Fruit fly (Drosophila melanogaster) whole organism, prepupa: ENCODE measurements around the gene Or83a.

Experiments
- Blimp-1 ChIP-seq: fragments of 200-800 bp; sonication (Bioruptor generic); optimal IDR thresholded peaks from 3 replicates; lab custom pipeline; 2017; ENCODE audit warnings: missing biosample characterization, missing genetic modification characterization, mild to moderate bottlenecking, moderate library complexity, missing genetic modification reagents
- CG10631 ChIP-seq: fragments of 200-800 bp; sonication (Bioruptor generic); optimal IDR thresholded peaks from 2 replicates; lab custom pipeline; 2016; ENCODE audit warnings: missing biosample characterization, missing genetic modification characterization
- CG10669 ChIP-seq: fragments of 200-800 bp; sonication (Bioruptor generic); optimal IDR thresholded peaks from 3 replicates; lab custom pipeline; 2018; ENCODE audit warnings: missing biosample characterization, mild to moderate bottlenecking, missing genetic modification characterization, moderate library complexity
- CG11294 ChIP-seq: fragments of 200-800 bp; sonication (Bioruptor generic); IDR thresholded peaks from 2 replicates; pipeline ENCODE4 v1.3.6; 2022; ENCODE audit warnings: missing biosample characterization, missing genetic modification characterization
- CG11762 ChIP-seq: fragments of 200-800 bp; sonication (Bioruptor generic); optimal IDR thresholded peaks from 3 replicates; lab custom pipeline; 2016; ENCODE audit warnings: missing biosample characterization, missing genetic modification characterization; ENCODE audit not compliant: insufficient read depth
- CG11902 ChIP-seq: fragments of 200-800 bp; sonication (Bioruptor generic); optimal IDR thresholded peaks from 3 replicates; lab custom pipeline; 2016; ENCODE audit warnings: missing biosample characterization, missing genetic modification characterization
- CG15336 ChIP-seq: fragments of 200-800 bp; sonication (Bioruptor generic); IDR thresholded peaks from 2 replicates; pipeline ENCODE4 v1.3.6; 2022; ENCODE audit warnings: missing biosample characterization, missing genetic modification characterization
- CG1621 ChIP-seq: fragments of 200-800 bp; sonication (Bioruptor generic); optimal IDR thresholded peaks from 3 replicates; lab custom pipeline; 2018; ENCODE audit warnings: missing biosample characterization, mild to moderate bottlenecking, missing genetic modification characterization
- CG16779 ChIP-seq: fragments of 200-800 bp; sonication (Bioruptor generic); optimal IDR thresholded peaks from 3 replicates; lab custom pipeline; 2017; ENCODE audit warnings: missing biosample characterization, mild to moderate bottlenecking, missing genetic modification characterization
- CG3032 ChIP-seq: fragments of 200-800 bp; optimal IDR thresholded peaks from 2 replicates; lab custom pipeline; 2019; ENCODE audit warnings: missing biosample characterization, mild to moderate bottlenecking, missing genetic modification characterization, moderate library complexity
- CG32006 ChIP-seq: fragments of 200-800 bp; sonication (Bioruptor generic); optimal IDR thresholded peaks from 3 replicates; lab custom pipeline; 2017; ENCODE audit warnings: missing biosample characterization, mild to moderate bottlenecking, missing genetic modification characterization
- CG34406 ChIP-seq: fragments of 200-800 bp; sonication (Bioruptor generic); optimal IDR thresholded peaks from 3 replicates; lab custom pipeline; 2016; ENCODE audit warnings: missing biosample characterization, missing genetic modification characterization
- CG3919 ChIP-seq: fragments of 200-800 bp; sonication (Bioruptor generic); optimal IDR thresholded peaks from 3 replicates; lab custom pipeline; 2016; ENCODE audit warnings: missing biosample characterization, missing genetic modification characterization
- CG4318 ChIP-seq: fragments of 200-800 bp; sonication (Bioruptor generic); optimal IDR thresholded peaks from 3 replicates; lab custom pipeline; 2017; ENCODE audit warnings: missing biosample characterization, mild to moderate bottlenecking, missing genetic modification characterization
- CG6163 ChIP-seq: fragments of 200-800 bp; sonication (Bioruptor generic); IDR thresholded peaks from 3 replicates; pipeline ENCODE4 v1.3.6; 2022; ENCODE audit warnings: missing biosample characterization, missing genetic modification characterization
- CG6808 ChIP-seq: fragments of 200-800 bp; sonication (Bioruptor generic); optimal IDR thresholded peaks from 3 replicates; lab custom pipeline; 2017; ENCODE audit warnings: missing biosample characterization, missing genetic modification characterization, mild to moderate bottlenecking, moderate library complexity, missing genetic modification reagents
- CG6854 ChIP-seq: fragments of 200-800 bp; sonication (Bioruptor generic); optimal IDR thresholded peaks from 2 replicates; lab custom pipeline; 2017; ENCODE audit warnings: missing biosample characterization, mild to moderate bottlenecking, missing genetic modification characterization
- CG7368 ChIP-seq: fragments of 200-800 bp; sonication (Bioruptor generic); optimal IDR thresholded peaks from 3 replicates; lab custom pipeline; 2016; ENCODE audit warnings: missing biosample characterization, missing genetic modification characterization
- CG8119 ChIP-seq: fragments of 200-800 bp; sonication (Bioruptor generic); IDR thresholded peaks from 3 replicates; pipeline ENCODE4 v1.3.6; 2022; ENCODE audit warnings: missing biosample characterization, missing genetic modification characterization
- CG8319 ChIP-seq: fragments of 200-800 bp; sonication (Bioruptor generic); optimal IDR thresholded peaks from 3 replicates; lab custom pipeline; 2016; ENCODE audit warnings: missing biosample characterization, missing genetic modification characterization
- CG8632 ChIP-seq: fragments of 200-800 bp; sonication (Bioruptor generic); optimal IDR thresholded peaks from 3 replicates; lab custom pipeline; 2016; ENCODE audit warnings: missing biosample characterization, missing genetic modification characterization
- CG9139 ChIP-seq: fragments of 200-800 bp; sonication (Bioruptor generic); optimal IDR thresholded peaks from 3 replicates; lab custom pipeline; 2017; ENCODE audit warnings: missing biosample characterization, mild to moderate bottlenecking, missing genetic modification characterization
- Eip75B ChIP-seq: fragments of 200-800 bp; sonication (Bioruptor generic); optimal IDR thresholded peaks from 3 replicates; lab custom pipeline; 2016; ENCODE audit warnings: missing biosample characterization, missing genetic modification characterization
- Eip78C ChIP-seq: fragments of 200-800 bp; sonication (Bioruptor generic); peaks from one replicate; lab custom pipeline; 2016; ENCODE audit warnings: missing biosample characterization, missing genetic modification characterization
- Eip93F ChIP-seq: fragments of 200-800 bp; sonication (Bioruptor generic); optimal IDR thresholded peaks from 2 replicates; lab custom pipeline; 2016; ENCODE audit warnings: missing biosample characterization, mild to moderate bottlenecking, missing genetic modification characterization
- Ets21C ChIP-seq: fragments of 200-800 bp; sonication (Bioruptor generic); optimal IDR thresholded peaks from 3 replicates; lab custom pipeline; 2016; ENCODE audit warnings: missing biosample characterization, missing genetic modification characterization
- Ets96B ChIP-seq: fragments of 200-800 bp; optimal IDR thresholded peaks from 2 replicates; lab custom pipeline; 2019; ENCODE audit warnings: missing biosample characterization, mild to moderate bottlenecking, missing genetic modification characterization, moderate library complexity
- Gug ChIP-seq: fragments of 200-800 bp; sonication (Bioruptor generic); IDR thresholded peaks from 2 replicates; pipeline ENCODE4 v1.3.6; 2022; ENCODE audit warnings: missing biosample characterization, missing genetic modification characterization
- Hr38 ChIP-seq: sonication (Bioruptor generic); optimal IDR thresholded peaks from 2 replicates; lab custom pipeline; 2016; ENCODE audit warnings: missing biosample characterization, missing genetic modification characterization
- Hr39 ChIP-seq: fragments of 200-800 bp; sonication (Bioruptor generic); optimal IDR thresholded peaks from 2 replicates; lab custom pipeline; 2016; ENCODE audit warnings: missing biosample characterization, missing genetic modification characterization
- Lpt ChIP-seq: fragments of 200-800 bp; sonication (Bioruptor generic); optimal IDR thresholded peaks from 3 replicates; lab custom pipeline; 2016; ENCODE audit warnings: missing biosample characterization, missing genetic modification characterization
- Met ChIP-seq: fragments of 200-800 bp; sonication (Bioruptor generic); optimal IDR thresholded peaks from 3 replicates; lab custom pipeline; 2016; ENCODE audit warnings: missing biosample characterization, missing genetic modification characterization
- OdsH ChIP-seq: fragments of 200-800 bp; sonication (Bioruptor generic); optimal IDR thresholded peaks from 3 replicates; lab custom pipeline; 2016; ENCODE audit warnings: missing biosample characterization, missing genetic modification characterization
- Smox ChIP-seq: fragments of 200-800 bp; sonication (Bioruptor generic); optimal IDR thresholded peaks from 3 replicates; lab custom pipeline; 2016; ENCODE audit warnings: missing biosample characterization, missing genetic modification characterization
- Sox102F ChIP-seq: fragments of 200-800 bp; sonication (Bioruptor generic); optimal IDR thresholded peaks from 2 replicates; lab custom pipeline; 2016; ENCODE audit warnings: missing biosample characterization, mild to moderate bottlenecking, missing genetic modification characterization
- Sox15 ChIP-seq: fragments of 200-800 bp; sonication (Bioruptor generic); optimal IDR thresholded peaks from 3 replicates; lab custom pipeline; 2016; ENCODE audit warnings: missing biosample characterization, missing genetic modification characterization
- achi ChIP-seq: fragments of 200-800 bp; sonication (Bioruptor generic); optimal IDR thresholded peaks from 3 replicates; lab custom pipeline; 2016; ENCODE audit warnings: missing biosample characterization, missing genetic modification characterization
- acj6 ChIP-seq: fragments of 200-800 bp; sonication (Bioruptor generic); optimal IDR thresholded peaks from 3 replicates; lab custom pipeline; 2016; ENCODE audit warnings: missing biosample characterization, missing genetic modification characterization
- cyc ChIP-seq: fragments of 200-800 bp; sonication (Bioruptor generic); optimal IDR thresholded peaks from 3 replicates; lab custom pipeline; 2016; ENCODE audit warnings: missing biosample characterization, missing genetic modification characterization
- dsx ChIP-seq: fragments of 200-800 bp; optimal IDR thresholded peaks from 3 replicates; lab custom pipeline; 2019; ENCODE audit warnings: missing biosample characterization, mild to moderate bottlenecking, missing genetic modification characterization, moderate library complexity; ENCODE audit not compliant: poor library complexity, severe bottlenecking
- eg ChIP-seq: fragments of 200-800 bp; sonication (Bioruptor generic); IDR thresholded peaks from 3 replicates; pipeline ENCODE4 v1.3.6; 2022; ENCODE audit warnings: missing biosample characterization, missing genetic modification characterization
- esn ChIP-seq: fragments of 200-800 bp; sonication (Bioruptor generic); optimal IDR thresholded peaks from 2 replicates; lab custom pipeline; 2016; ENCODE audit warnings: missing biosample characterization, mild to moderate bottlenecking, missing genetic modification characterization, moderate library complexity
- fd59A ChIP-seq: fragments of 200-800 bp; sonication (Bioruptor generic); optimal IDR thresholded peaks from 2 replicates; lab custom pipeline; 2017; ENCODE audit warnings: missing biosample characterization, mild to moderate bottlenecking, missing genetic modification characterization, missing genetic modification reagents
- fkh ChIP-seq: fragments of 200-800 bp; sonication (Bioruptor generic); optimal IDR thresholded peaks from 3 replicates; lab custom pipeline; 2017; ENCODE audit warnings: missing biosample characterization, mild to moderate bottlenecking, missing genetic modification characterization, moderate library complexity
- net ChIP-seq: fragments of 200-800 bp; sonication (Bioruptor generic); optimal IDR thresholded peaks from 3 replicates; lab custom pipeline; 2016; ENCODE audit warnings: missing biosample characterization, missing genetic modification characterization
- pdm3 ChIP-seq: fragments of 200-800 bp; sonication (Bioruptor generic); optimal IDR thresholded peaks from 3 replicates; lab custom pipeline; 2016; ENCODE audit warnings: missing biosample characterization, missing genetic modification characterization
- salr ChIP-seq, 2 experiments: fragments of 200-800 bp; sonication (Bioruptor generic); optimal IDR thresholded peaks; 3 replicates each; lab custom pipeline; 2016 to 2018; ENCODE audit warnings: missing biosample characterization in 2 of 2, missing genetic modification characterization in 2 of 2, mild to moderate bottlenecking in 1 of 2
- spab ChIP-seq: fragments of 200-800 bp; sonication (Bioruptor generic); optimal IDR thresholded peaks from 2 replicates; lab custom pipeline; 2017; ENCODE audit warnings: missing biosample characterization, mild to moderate bottlenecking, missing genetic modification characterization, missing genetic modification reagents
- ss ChIP-seq, 2 experiments: fragments of 200-800 bp; sonication (Bioruptor generic); optimal IDR thresholded peaks; 2 replicates in 1 of 2; 3 replicates in 1 of 2; lab custom pipeline; 2017 to 2018; ENCODE audit warnings: mild to moderate bottlenecking in 2 of 2, missing biosample characterization in 2 of 2, missing genetic modification characterization in 2 of 2, moderate library complexity in 1 of 2
- svp ChIP-seq: fragments of 200-800 bp; sonication (Bioruptor generic); peaks from one replicate; lab custom pipeline; 2016; ENCODE audit warnings: missing biosample characterization, missing genetic modification characterization
- topi ChIP-seq: fragments of 200-800 bp; sonication (Bioruptor generic); optimal IDR thresholded peaks from 3 replicates; lab custom pipeline; 2016; ENCODE audit warnings: missing biosample characterization, missing genetic modification characterization
- vri ChIP-seq: fragments of 200-800 bp; sonication (Bioruptor generic); optimal IDR thresholded peaks from 3 replicates; lab custom pipeline; 2016; ENCODE audit warnings: missing biosample characterization, mild to moderate bottlenecking, missing genetic modification characterization

Or83a gene

DNA sequence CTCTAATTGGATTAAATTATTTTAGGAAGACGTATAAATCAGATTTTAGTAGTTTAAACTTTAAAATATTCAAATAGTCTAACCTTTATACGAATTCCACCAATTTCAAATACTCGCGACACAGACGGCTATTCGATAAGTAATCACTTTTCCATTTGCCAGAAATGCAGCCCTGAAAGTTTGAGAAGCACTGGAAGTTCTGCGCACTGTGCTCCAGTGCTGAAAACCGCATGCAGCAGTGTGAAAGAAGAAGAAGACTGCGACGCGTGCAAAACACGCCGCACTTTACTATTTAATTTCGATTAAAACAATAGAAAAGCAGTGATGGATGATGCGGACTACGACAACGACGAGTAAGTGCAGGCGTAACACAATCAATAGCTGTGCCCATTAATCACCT lies 27.4 kb downstream of the Or83a start, which contains the start of gene Polr2F:
Gene Polr2F (plus strand): TSS at position 233 of the 400 bp plus-strand sequence.
- TF ChIP-seq ss (GFP tag; optimal IDR thresholded peaks at IDR 0.05; lab: Kevin White, UChicago) (no peak), vri (GFP tag; lab: Kevin White, UChicago) (no peak), fkh (no peak), CG34406 (GFP tag; lab: Kevin White, UChicago) (no peak), Smox (GFP tag; lab: Kevin White, UChicago) (no peak), CG8319 (GFP tag; lab: Kevin White, UChicago) (peak; percentile 27), CG6808 (GFP tag; lab: Kevin White, UChicago) (no peak), Ets21C (GFP tag; lab: Kevin White, UChicago) (peak; percentile 66), Met (GFP tag; lab: Kevin White, UChicago) (no peak), CG10631 (no peak), CG11762 (GFP tag; lab: Kevin White, UChicago) (no peak), CG3032 (tag; lab: Kevin White, UChicago) (peak; percentile 59), CG4318 (GFP tag; lab: Kevin White, UChicago) (no peak), net (GFP tag; lab: Kevin White, UChicago) (no peak), Sox15 (GFP tag; lab: Kevin White, UChicago) (peak; percentile 55), CG8632 (GFP tag; lab: Kevin White, UChicago) (no peak), Hr38 (GFP tag; lab: Kevin White, UChicago) (peak; percentile 10), CG16779 (tag; lab: Kevin White, UChicago) (no peak), dsx (GFP tag; lab: Kevin White, UChicago) (no peak), Blimp-1 (GFP tag; lab: Kevin White, UChicago) (no peak), CG9139 (GFP tag; lab: Kevin White, UChicago) (no peak), Eip75B (no peak), CG7368 (GFP tag; lab: Kevin White, UChicago) (no peak), Eip78C (GFP tag; lab: Kevin White, UChicago) (peak; percentile 79), eg (GFP tag; lab: Robert Waterston, UW) (peak; percentile 45; the same call in 1 of the 3 replicates), Ets96B (tag; lab: Kevin White, UChicago) (peak; percentile 42), topi (GFP tag; lab: Kevin White, UChicago) (peak; percentile 68), CG32006 (GFP tag; lab: Kevin White, UChicago) (no peak), esn (GFP tag; lab: Kevin White, UChicago) (peak; percentile 78), CG15336 (GFP tag; lab: Robert Waterston, UW) (no peak), CG8119 (GFP tag; lab: Robert Waterston, UW) (no peak), CG6163 (peak; percentile 72; the same call in 2 of the 3 replicates), Eip93F (GFP tag; lab: Kevin White, UChicago) (no peak), CG11902 (peak; percentile 58), fd59A (GFP tag; lab: Kevin White, UChicago) (no peak), spab (GFP tag; lab: Kevin White, UChicago) (no peak), Hr39 (GFP tag; lab: Kevin White, UChicago) (peak; percentile 83), svp (GFP tag; lab: Kevin White, UChicago) (no peak), acj6 (GFP tag; lab: Kevin White, UChicago) (peak; percentile 65), salr (GFP tag; optimal IDR thresholded peaks at IDR 0.05; lab: Kevin White, UChicago) (peak in 1 of 2 experiments; percentile 49), Lpt (GFP tag; lab: Kevin White, UChicago) (peak; percentile 11), OdsH (GFP tag; lab: Kevin White, UChicago) (no peak), Sox102F (GFP tag; lab: Kevin White, UChicago) (no peak), CG10669 (no peak), CG6854 (GFP tag; lab: Kevin White, UChicago) (peak; percentile 17), cyc (GFP tag; lab: Kevin White, UChicago) (peak; percentile 83), achi (GFP tag; lab: Kevin White, UChicago) (no peak), pdm3 (GFP tag; lab: Kevin White, UChicago) (no peak), CG11294 (GFP tag; lab: Robert Waterston, UW) (peak; percentile 44; the same call in 1 of the 2 replicates), CG1621 (tag; lab: Kevin White, UChicago) (peak; percentile 32), Gug (GFP tag; lab: Robert Waterston, UW) (peak; percentile 34; the same call in 1 of the 2 replicates), CG3919 (GFP tag; lab: Kevin White, UChicago) (no peak)
